Fruit fly (Drosophila melanogaster) whole organism, wandering third instar larva: ENCODE results near the gene ppk13.

Source experiments
- CG32264 ChIP-seq: fragments of 200-800 bp; sonication (Bioruptor generic); optimal IDR thresholded peaks from 2 replicates; lab custom pipeline; 2016; ENCODE audit warnings: missing biosample characterization, missing genetic modification characterization
- CG9705 ChIP-seq: fragments of 200-800 bp; sonication (Bioruptor generic); optimal IDR thresholded peaks from 2 replicates; lab custom pipeline; 2018; ENCODE audit warnings: missing biosample characterization, mild to moderate bottlenecking, missing genetic modification characterization
- CrebA ChIP-seq: fragments of 200-800 bp; sonication (Bioruptor generic); optimal IDR thresholded peaks from 2 replicates; lab custom pipeline; 2016; ENCODE audit warnings: missing biosample characterization, mild to moderate bottlenecking, missing genetic modification characterization, borderline replicate concordance
- Dfd ChIP-seq: fragments of >200 bp; optimal IDR thresholded peaks from 2 replicates; lab custom pipeline; 2017; ENCODE audit warnings: missing biosample characterization, missing genetic modification characterization
- GATAd ChIP-seq: sonication (Bioruptor generic); optimal IDR thresholded peaks from 2 replicates; lab custom pipeline; 2016; ENCODE audit warnings: missing biosample characterization, missing genetic modification characterization
- Hnf4 ChIP-seq: fragments of 200-800 bp; sonication (Bioruptor generic); optimal IDR thresholded peaks from 2 replicates; lab custom pipeline; 2016; ENCODE audit warnings: missing biosample characterization, mild to moderate bottlenecking, missing genetic modification characterization
- Hr78 ChIP-seq: fragments of >200 bp; optimal IDR thresholded peaks from 2 replicates; lab custom pipeline; 2017; ENCODE audit warnings: missing biosample characterization, missing genetic modification characterization
- Hr83 ChIP-seq: fragments of 200-300 bp; sonication (Bioruptor generic); optimal IDR thresholded peaks from 2 replicates; lab custom pipeline; 2016; ENCODE audit warnings: missing biosample characterization, mild to moderate bottlenecking, missing genetic modification characterization, moderate library complexity; ENCODE audit not compliant: poor library complexity, severe bottlenecking
- Jra ChIP-seq: sonication (Bioruptor generic); optimal IDR thresholded peaks from 2 replicates; lab custom pipeline; 2016; ENCODE audit warnings: missing biosample characterization, missing genetic modification characterization
- Mio ChIP-seq: sonication (Bioruptor generic); optimal IDR thresholded peaks from 2 replicates; lab custom pipeline; 2016; ENCODE audit warnings: missing biosample characterization, missing genetic modification characterization
- Myc ChIP-seq: fragments of >200 bp; optimal IDR thresholded peaks from 2 replicates; lab custom pipeline; 2017
- N ChIP-seq: fragments of >200 bp; optimal IDR thresholded peaks from 2 replicates; lab custom pipeline; 2018; ENCODE audit warnings: missing biosample characterization, missing external identifiers, missing genetic modification characterization
- OdsH ChIP-seq: fragments of 200-800 bp; sonication (Bioruptor generic); optimal IDR thresholded peaks from 2 replicates; lab custom pipeline; 2016; ENCODE audit warnings: missing biosample characterization, mild to moderate bottlenecking, missing genetic modification characterization
- Rel ChIP-seq, 2 experiments: fragments of 200-800 bp; sonication (Bioruptor generic) in 1 of 2; optimal IDR thresholded peaks; 2 replicates in 1 of 2; 3 replicates in 1 of 2; lab custom pipeline; 2016 to 2019; ENCODE audit warnings: mild to moderate bottlenecking in 2 of 2, missing biosample characterization in 2 of 2, missing genetic modification characterization in 2 of 2, moderate library complexity in 1 of 2
- Sp1 ChIP-seq: fragments of 200-800 bp; sonication (Bioruptor generic); optimal IDR thresholded peaks from 3 replicates; lab custom pipeline; 2019; ENCODE audit warnings: missing biosample characterization, mild to moderate bottlenecking, missing genetic modification characterization, moderate library complexity
- Vsx2 ChIP-seq: fragments of 200-300, 225-300 bp; sonication (Bioruptor generic); optimal IDR thresholded peaks from 2 replicates; lab custom pipeline; 2018; ENCODE audit warnings: missing biosample characterization, missing genetic modification characterization; ENCODE audit not compliant: partially characterized antibody
- br ChIP-seq: fragments of 200-800 bp; sonication (Bioruptor generic); optimal IDR thresholded peaks from 2 replicates; lab custom pipeline; 2016; ENCODE audit warnings: missing biosample characterization, missing genetic modification characterization
- brk ChIP-seq: fragments of 200-800 bp; sonication (Bioruptor generic); optimal IDR thresholded peaks from 2 replicates; lab custom pipeline; 2016; ENCODE audit warnings: missing biosample characterization, mild to moderate bottlenecking, missing genetic modification characterization
- dl ChIP-seq, 2 experiments: fragments of 175-275, 200-275 bp in 1 of 2; fragments of 200-275 bp in 1 of 2; sonication (Bioruptor generic); optimal IDR thresholded peaks; lab custom pipeline; 2018; ENCODE audit warnings: mild to moderate bottlenecking in 2 of 2, missing biosample characterization in 2 of 2, missing genetic modification characterization in 2 of 2, moderate library complexity in 2 of 2; ENCODE audit not compliant: partially characterized antibody in 2 of 2, insufficient read depth in 1 of 2
- dmrt93B ChIP-seq: fragments of 200-800 bp; sonication (Bioruptor generic); optimal IDR thresholded peaks from 2 replicates; lab custom pipeline; 2018; ENCODE audit warnings: missing biosample characterization, mild to moderate bottlenecking, missing genetic modification characterization
- dsf ChIP-seq: sonication (Bioruptor generic); optimal IDR thresholded peaks from 2 replicates; lab custom pipeline; 2016; ENCODE audit warnings: missing biosample characterization, missing genetic modification characterization, borderline replicate concordance
- ey ChIP-seq: fragments of 200-800 bp; sonication (Bioruptor generic); optimal IDR thresholded peaks from 2 replicates; lab custom pipeline; 2016; ENCODE audit warnings: missing biosample characterization, missing genetic modification characterization
- foxo ChIP-seq, 2 experiments: fragments of 200-800 bp; sonication (Bioruptor generic); optimal IDR thresholded peaks; 2 replicates in 1 of 2; 3 replicates in 1 of 2; lab custom pipeline; 2016 to 2017; ENCODE audit warnings: missing biosample characterization in 2 of 2, missing genetic modification characterization in 2 of 2
- fru ChIP-seq: fragments of 200-800 bp; sonication (Bioruptor generic); optimal IDR thresholded peaks from 3 replicates; lab custom pipeline; 2016; ENCODE audit warnings: missing biosample characterization, mild to moderate bottlenecking, missing genetic modification characterization
- h ChIP-seq: fragments of 200-800 bp; sonication (Bioruptor generic); optimal IDR thresholded peaks from 3 replicates; lab custom pipeline; 2016; ENCODE audit warnings: missing biosample characterization, mild to moderate bottlenecking, missing genetic modification characterization
- jim ChIP-seq: fragments of 175-275, 200-325 bp; sonication (Bioruptor generic); optimal IDR thresholded peaks from 2 replicates; lab custom pipeline; 2016; ENCODE audit warnings: missing biosample characterization, mild to moderate bottlenecking, missing genetic modification characterization
- pan ChIP-seq: fragments of >200 bp; optimal IDR thresholded peaks from 2 replicates; lab custom pipeline; 2017
- psq ChIP-seq: fragments of 200-800 bp; sonication (Bioruptor generic); optimal IDR thresholded peaks from 3 replicates; lab custom pipeline; 2017; ENCODE audit warnings: missing biosample characterization, mild to moderate bottlenecking, missing genetic modification characterization, moderate library complexity
- rgr ChIP-seq: fragments of 200-800 bp; sonication (Bioruptor generic); optimal IDR thresholded peaks from 3 replicates; lab custom pipeline; 2016; ENCODE audit warnings: missing biosample characterization, mild to moderate bottlenecking, missing genetic modification characterization
- sage ChIP-seq: fragments of 200-800 bp; sonication (Bioruptor generic); optimal IDR thresholded peaks from 2 replicates; lab custom pipeline; 2016; ENCODE audit warnings: missing biosample characterization, mild to moderate bottlenecking, missing genetic modification characterization
- sv ChIP-seq: fragments of 200-800 bp; sonication (Bioruptor generic); optimal IDR thresholded peaks from 3 replicates; lab custom pipeline; 2016; ENCODE audit warnings: missing biosample characterization, missing genetic modification characterization
- tai ChIP-seq: sonication (Bioruptor generic); optimal IDR thresholded peaks from 2 replicates; lab custom pipeline; 2016; ENCODE audit warnings: missing biosample characterization, missing genetic modification characterization
- usp ChIP-seq: fragments of >200 bp; optimal IDR thresholded peaks from 2 replicates; lab custom pipeline; 2017; ENCODE audit warnings: missing biosample characterization, missing genetic modification characterization
- woc ChIP-seq: sonication (Bioruptor generic); optimal IDR thresholded peaks from 2 replicates; lab custom pipeline; 2016; ENCODE audit warnings: missing biosample characterization, mild to moderate bottlenecking, missing genetic modification characterization

The ppk13 gene

dm6 chr2L:21109680-21110079 is 21.1 kb upstream of the ppk13 start:
- TF ChIP-seq h (GFP tag; lab: Kevin White, UChicago), result no peak
- TF ChIP-seq woc, result no peak
- no peak for TF ChIP-seq Hnf4 (GFP tag; lab: Kevin White, UChicago)
- TF ChIP-seq, all 38 proteins: peak for 0

- TF ChIP-seq OdsH (GFP tag; lab: Kevin White, UChicago) (no peak), h (GFP tag; lab: Kevin White, UChicago) (peak; percentile 31), N (no peak), fru (GFP tag; lab: Kevin White, UChicago) (peak; percentile 40), sage (no peak), jim (GFP tag; lab: Kevin White, UChicago) (no peak), CG9705 (GFP tag; lab: Kevin White, UChicago) (no peak), ey (GFP tag; lab: Kevin White, UChicago) (no peak), dsf (GFP tag; lab: Kevin White, UChicago) (no peak), brk (no peak), dmrt93B (GFP tag; lab: Kevin White, UChicago) (no peak), foxo (GFP tag; optimal IDR thresholded peaks at IDR 0.05; lab: Kevin White, UChicago) (no peak), Hr78 (GFP tag; lab: Kevin White, UChicago) (no peak), psq (GFP tag; lab: Kevin White, UChicago) (no peak), Mio (GFP tag; lab: Kevin White, UChicago) (no peak), pan (no peak), Hnf4 (GFP tag; lab: Kevin White, UChicago) (no peak), Rel (GFP tag; optimal IDR thresholded peaks at IDR 0.05; lab: Kevin White, UChicago) (no peak), Rel (tag; optimal IDR thresholded peaks at IDR 0.05; lab: Kevin White, UChicago) (no peak), usp (GFP tag; lab: Kevin White, UChicago) (no peak), rgr (GFP tag; lab: Kevin White, UChicago) (peak; percentile 26), Vsx2 (GFP tag; lab: Kevin White, UChicago) (no peak), Jra (no peak), GATAd (GFP tag; lab: Kevin White, UChicago) (no peak), CrebA (GFP tag; lab: Kevin White, UChicago) (no peak), br (GFP tag; lab: Kevin White, UChicago) (peak; percentile 20), dl (GFP tag; optimal IDR thresholded peaks at IDR 0.05; lab: Kevin White, UChicago; ENCODE audit: insufficient read depth in 1 of 2, partially characterized antibody in 2 of 2) (no peak), Myc (lab: Kevin White, UChicago) (no peak), tai (GFP tag; lab: Kevin White, UChicago) (no peak), Sp1 (GFP tag; lab: Kevin White, UChicago) (peak; percentile 37), Hr83 (no peak), sv (GFP tag; lab: Kevin White, UChicago) (peak; percentile 53)
- TF ChIP-seq, all 38 proteins: peak for 6
Measured at dm6 chr2L:21108759-21109282, 20.3 kb upstream of the ppk13 start.

- TF ChIP-seq ey (GFP tag; lab: Kevin White, UChicago) (peak; percentile 31), Dfd (GFP tag; lab: Kevin White, UChicago) (no peak), foxo (GFP tag; optimal IDR thresholded peaks at IDR 0.05; lab: Kevin White, UChicago) (peak in 1 of 2 experiments; percentile 39), woc (peak; percentile 42), OdsH (GFP tag; lab: Kevin White, UChicago) (peak; percentile 28), CG32264 (peak; percentile 6), h (GFP tag; lab: Kevin White, UChicago) (peak; percentile 48), psq (GFP tag; lab: Kevin White, UChicago) (peak; percentile 91), rgr (GFP tag; lab: Kevin White, UChicago) (peak; percentile 31), fru (GFP tag; lab: Kevin White, UChicago) (peak; percentile 29), sage (no peak)
Measured at dm6 chr2L:21107651-21108489, 19.3 kb upstream of the ppk13 start.
